Worm (Caenorhabditis elegans): Measurements from ENCODE around the gene H39E23.2.

Gene H39E23.2

DNA sequence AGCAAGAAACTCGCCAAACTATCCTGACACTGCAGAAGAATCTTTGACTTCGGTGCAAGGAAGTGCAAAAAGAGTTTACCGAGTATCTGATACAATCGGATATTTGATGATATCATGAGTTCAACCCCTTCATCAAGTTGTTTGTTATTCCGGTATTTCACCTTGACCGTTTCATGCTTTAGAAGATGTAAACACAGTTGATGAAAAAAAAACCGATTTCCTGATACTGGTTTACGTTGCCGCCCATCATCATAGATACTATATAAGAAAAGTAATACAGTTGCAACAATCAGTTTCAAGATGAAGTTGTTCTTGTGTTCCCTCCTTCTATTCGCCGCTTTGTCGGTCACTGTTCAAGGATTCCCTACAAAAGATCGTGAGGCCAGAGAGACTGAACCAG is 2.6 kb upstream of the H39E23.2 start, which contains the start of gene H39E23.3:
TSS of gene H39E23.3 (plus strand) at position 301 of the 400 bp plus-strand sequence.
- TF ChIP-seq unc-120 (tag; optimal IDR thresholded peaks at IDR 0.05; ENCODE audit: poor library complexity, severe bottlenecking) = no peak
- no peak for TF ChIP-seq ceh-43 (GFP tag; optimal IDR thresholded peaks at IDR 0.05)
- TF ChIP-seq nhr-28 (tag; optimal IDR thresholded peaks at IDR 0.05) = no peak

DNA sequence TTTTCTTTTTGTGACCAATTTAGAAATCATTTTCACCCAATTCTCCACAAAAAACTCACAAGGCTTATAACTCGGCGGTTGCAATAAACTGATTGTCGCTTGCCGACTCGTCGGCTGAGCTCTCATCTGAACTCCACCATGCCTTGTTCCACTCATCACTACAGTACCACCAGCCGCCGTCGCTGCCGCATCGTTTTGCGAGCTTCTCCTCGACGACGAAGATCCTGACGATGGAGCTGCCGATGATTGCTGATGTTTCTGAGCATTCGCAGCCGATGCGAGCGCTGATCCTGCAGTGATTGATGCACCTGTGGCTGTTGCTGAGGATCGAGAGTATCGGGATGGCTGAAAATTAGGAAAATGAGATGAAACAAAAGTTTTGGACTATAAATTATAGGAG is 10.5 kb downstream of the H39E23.2 start:
- TF ChIP-seq ztf-11 (tag; optimal IDR thresholded peaks at IDR 0.05) = no peak
- no peak for TF ChIP-seq cnd-1 (tag; optimal IDR thresholded peaks at IDR 0.05)
- TF ChIP-seq zip-8 (tag; optimal IDR thresholded peaks at IDR 0.05) = no peak
- TF ChIP-seq lin-13 (tag; optimal IDR thresholded peaks at IDR 0.05) = no peak
- no peak for TF ChIP-seq lin-32 (GFP tag; optimal IDR thresholded peaks at IDR 0.05)
- TF ChIP-seq unc-62 (GFP tag; optimal IDR thresholded peaks at IDR 0.05) = no peak
- TF ChIP-seq blmp-1 (tag; optimal IDR thresholded peaks at IDR 0.05) = no peak
- TF ChIP-seq elt-1 (tag; optimal IDR thresholded peaks at IDR 0.05; ENCODE audit: borderline replicate concordance, insufficient read depth) = no peak
- no peak for TF ChIP-seq nhr-12 (tag; optimal IDR thresholded peaks at IDR 0.05)

- TF ChIP-seq mls-2 (tag; optimal IDR thresholded peaks at IDR 0.05) (no peak), nhr-76 (tag; optimal IDR thresholded peaks at IDR 0.05) (no peak), nhr-2 (tag; optimal IDR thresholded peaks at IDR 0.05) (no peak), sptf-1 (tag; optimal IDR thresholded peaks at IDR 0.05) (no peak), pha-4 (tag; optimal IDR thresholded peaks at IDR 0.05) (no peak), unc-62 (GFP tag; optimal IDR thresholded peaks at IDR 0.05) (no peak), unc-39 (tag; optimal IDR thresholded peaks at IDR 0.05) (no peak), elt-1 (tag; optimal IDR thresholded peaks at IDR 0.05; ENCODE audit: borderline replicate concordance, insufficient read depth) (no peak), nhr-28 (tag; optimal IDR thresholded peaks at IDR 0.05) (no peak), drap-1 (GFP tag; optimal IDR thresholded peaks at IDR 0.05) (no peak), ceh-83 (GFP tag; optimal IDR thresholded peaks at IDR 0.05) (no peak)
Observed at ce11 chrV:14123176-14123575, 13.0 kb downstream of the H39E23.2 start.

DNA sequence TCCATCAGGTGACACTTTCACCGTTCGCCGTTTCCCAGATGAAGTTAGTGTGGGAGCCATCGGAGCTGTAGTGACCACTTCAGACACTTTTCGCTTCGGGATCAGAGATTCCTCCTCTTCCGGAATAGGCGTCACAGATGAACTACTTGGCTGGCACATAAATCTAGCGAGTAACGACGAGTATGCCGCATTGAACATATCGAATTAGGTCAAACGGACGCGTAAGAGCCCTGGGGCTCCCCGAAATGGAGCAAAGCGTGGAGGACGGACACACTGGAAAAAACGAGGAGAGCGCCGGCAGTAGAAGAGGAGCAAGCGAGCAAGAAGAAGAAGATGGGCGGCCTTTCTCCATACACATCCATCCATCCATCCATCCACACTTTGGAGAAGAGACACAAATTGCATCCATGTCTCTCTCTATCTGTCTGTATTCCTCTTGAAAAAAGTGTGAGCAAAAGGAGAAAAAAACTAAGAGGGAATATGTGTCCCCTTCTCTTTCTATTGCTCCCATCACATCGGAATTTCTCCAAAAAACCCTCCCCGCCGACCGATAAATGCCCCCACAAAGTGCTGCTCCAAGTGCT is 16.3 kb downstream of the H39E23.2 start:
- TF ChIP-seq sptf-1 (tag; optimal IDR thresholded peaks at IDR 0.05) (no peak), ces-1 (GFP tag; optimal IDR thresholded peaks at IDR 0.05) (peak; percentile 58)

DNA sequence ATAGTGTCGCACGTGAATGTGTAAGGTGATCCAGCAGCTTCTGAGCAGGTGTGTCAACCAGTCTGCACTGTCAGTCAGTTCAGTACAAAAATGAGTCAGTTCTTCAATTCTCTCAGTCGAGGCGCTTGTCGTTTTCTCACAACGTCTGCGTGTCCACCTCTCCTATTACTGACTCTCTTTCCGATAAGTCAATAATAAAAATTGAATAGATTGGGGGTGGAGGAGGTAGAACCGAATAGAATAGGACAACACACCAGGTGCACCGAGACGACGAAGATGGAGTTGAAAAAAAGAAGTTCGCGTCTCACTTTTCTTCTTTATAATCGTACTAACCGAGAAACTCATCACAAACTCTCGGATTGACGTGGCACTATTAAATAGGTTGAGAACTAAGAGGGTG is 17.7 kb downstream of the H39E23.2 start:
- TF ChIP-seq hlh-1 (tag; optimal IDR thresholded peaks at IDR 0.05) (no peak), ces-1 (GFP tag; optimal IDR thresholded peaks at IDR 0.05) (peak; percentile 80), elt-1 (tag; optimal IDR thresholded peaks at IDR 0.05; ENCODE audit: borderline replicate concordance, insufficient read depth) (no peak)

- TF ChIP-seq ceh-39 (tag; optimal IDR thresholded peaks at IDR 0.05) (no peak), sptf-1 (tag; optimal IDR thresholded peaks at IDR 0.05) (peak; percentile 25)
Observed at ce11 chrV:14128858-14129257, 18.7 kb downstream of the H39E23.2 start.

DNA sequence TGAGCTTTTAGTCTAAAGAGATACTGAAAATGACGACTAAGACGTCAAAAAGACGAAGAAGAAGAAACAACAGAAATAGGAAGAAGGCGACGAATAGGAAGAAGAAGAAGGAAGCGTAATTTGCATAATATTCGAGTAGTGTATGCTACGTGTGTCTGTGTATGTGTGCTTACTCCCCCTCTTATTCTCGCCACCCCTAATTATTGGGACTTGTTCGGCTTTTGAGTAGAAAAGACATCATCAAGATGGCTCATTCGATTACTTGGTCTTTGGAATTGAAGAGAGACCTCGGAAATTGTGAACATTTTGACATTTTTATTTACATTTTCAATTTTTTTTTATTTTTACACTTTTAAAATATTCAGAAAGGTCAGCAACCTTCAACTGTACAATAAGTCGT is 20.1 kb downstream of the H39E23.2 start:
- no peak for TF ChIP-seq ztf-11 (tag; optimal IDR thresholded peaks at IDR 0.05)
- no peak for TF ChIP-seq cnd-1 (tag; optimal IDR thresholded peaks at IDR 0.05)
- TF ChIP-seq bed-3 (GFP tag; optimal IDR thresholded peaks at IDR 0.05) = no peak
- no peak for TF ChIP-seq hlh-1 (tag; optimal IDR thresholded peaks at IDR 0.05)
- peak; percentile 20 for TF ChIP-seq sptf-1 (tag; optimal IDR thresholded peaks at IDR 0.05)
- peak; percentile 93 for TF ChIP-seq ces-1 (GFP tag; optimal IDR thresholded peaks at IDR 0.05)

DNA sequence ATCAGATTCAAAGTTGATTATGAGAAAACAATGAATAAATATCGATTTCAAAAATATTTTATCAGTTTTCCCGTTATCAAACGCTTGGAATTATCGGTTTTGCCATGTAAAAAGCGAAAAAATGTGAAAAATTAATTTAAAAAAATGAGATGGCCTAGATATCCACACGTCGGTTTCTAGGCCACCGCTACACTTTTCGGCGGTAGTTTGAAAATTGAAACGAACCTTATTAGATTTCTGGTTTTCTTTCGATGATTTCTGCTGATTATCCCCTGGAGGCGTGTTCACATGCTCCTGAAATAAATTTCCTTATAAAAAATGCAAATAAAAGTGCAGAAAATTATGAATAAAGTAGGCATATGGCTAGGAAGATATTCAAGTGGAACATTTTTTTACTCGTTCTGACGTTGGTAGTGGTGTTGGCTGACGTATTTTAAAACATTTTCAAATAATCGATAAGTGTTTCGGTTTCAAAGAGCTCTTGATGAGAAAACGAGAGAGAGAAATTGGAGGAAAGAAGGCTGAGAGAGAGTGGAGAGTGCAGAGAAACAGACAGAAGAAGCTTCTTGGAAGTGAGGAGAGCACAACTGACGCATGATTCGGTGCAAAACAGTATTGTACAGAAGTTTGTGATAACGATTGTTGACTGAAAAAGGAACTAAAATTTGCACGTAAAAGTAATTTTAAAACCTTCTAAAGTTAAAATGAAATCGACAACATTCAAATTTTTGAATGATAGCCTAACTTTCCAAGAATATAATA is 23.0 kb downstream of the H39E23.2 start:
- TF ChIP-seq lsy-2 (tag; optimal IDR thresholded peaks at IDR 0.05) (no peak), hlh-1 (tag; optimal IDR thresholded peaks at IDR 0.05) (peak; percentile 20), ces-1 (GFP tag; optimal IDR thresholded peaks at IDR 0.05) (peak; percentile 16)

Data from whole organism, mixed stage, embryonic.